Fruit fly (Drosophila melanogaster): ENCODE results near the gene Hk.

Hk gene

dm6 chrX:10184355-10185058 is 78.8 kb downstream of the Hk start (continued):
- TF ChIP-seq CG8359 (GFP tag; optimal IDR thresholded peaks at IDR 0.05; ENCODE audit: borderline replicate concordance) (no peak), H2.0 (GFP tag; IDR thresholded peaks at IDR 0.05) (peak; percentile 40; the same call in 1 of the 2 replicates), HLHmδ (GFP tag; optimal IDR thresholded peaks at IDR 0.05) (no peak), Chrac-16 (GFP tag; optimal IDR thresholded peaks at IDR 0.05) (no peak), Jarid2 (GFP tag; optimal IDR thresholded peaks at IDR 0.05) (no peak), Taf1 (GFP tag; IDR thresholded peaks at IDR 0.05) (peak; percentile 79), al (GFP tag; IDR thresholded peaks at IDR 0.05) (peak; percentile 52; the same call in 1 of the 2 replicates), lov (optimal IDR thresholded peaks at IDR 0.05) (no peak), lov (GFP tag; IDR thresholded peaks at IDR 0.05) (no peak), Ada2b (GFP tag; IDR thresholded peaks at IDR 0.05) (peak; percentile 64), CrebB (tag; optimal IDR thresholded peaks at IDR 0.05) (no peak), hkb (optimal IDR thresholded peaks at IDR 0.05) (no peak), hkb (GFP tag; IDR thresholded peaks at IDR 0.05) (peak; percentile 66), CG7963 (GFP tag; IDR thresholded peaks at IDR 0.05; ENCODE audit: partially characterized antibody) (no peak), CG4854 (GFP tag; optimal IDR thresholded peaks at IDR 0.05) (no peak), B-H1 (GFP tag; IDR thresholded peaks at IDR 0.05) (peak; percentile 39; the same call in 1 of the 3 replicates), YL-1 (GFP tag; optimal IDR thresholded peaks at IDR 0.05) (no peak), GATAe (GFP tag; conservative IDR thresholded peaks at IDR 0.05) (no peak), phol (tag; optimal IDR thresholded peaks at IDR 0.05) (no peak), ac (GFP tag; optimal IDR thresholded peaks at IDR 0.05) (no peak), CG9817 (tag; optimal IDR thresholded peaks at IDR 0.05) (peak; percentile 33), CG17612 (GFP tag; IDR thresholded peaks at IDR 0.05) (no peak), mld (GFP tag; IDR thresholded peaks at IDR 0.05; ENCODE audit: partially characterized antibody) (no peak), bigmax (GFP tag; optimal IDR thresholded peaks at IDR 0.05) (no peak), lilli (GFP tag; optimal IDR thresholded peaks at IDR 0.05) (peak; percentile 52), CG12299 (tag; optimal IDR thresholded peaks at IDR 0.05) (no peak), ash1 (GFP tag; optimal IDR thresholded peaks at IDR 0.05) (no peak), wek (GFP tag; optimal IDR thresholded peaks at IDR 0.05) (no peak), Poxn (GFP tag; IDR thresholded peaks at IDR 0.05) (0 out of 2 replicates have a peak, but pooled peaks have one; percentile 12), CG10431 (GFP tag; optimal IDR thresholded peaks at IDR 0.05) (no peak), Xrp1 (GFP tag; IDR thresholded peaks at IDR 0.05) (peak; percentile 59), CG5180 (GFP tag; optimal IDR thresholded peaks at IDR 0.05) (no peak), CG4328 (GFP tag; optimal IDR thresholded peaks at IDR 0.05) (no peak), CG12155 (GFP tag; optimal IDR thresholded peaks at IDR 0.05) (peak; percentile 14), CG14441 (GFP tag; IDR thresholded peaks at IDR 0.05) (peak; percentile 60), NfI (GFP tag; optimal IDR thresholded peaks at IDR 0.05) (peak; percentile 37), yki (optimal IDR thresholded peaks at IDR 0.05) (no peak), Oli (tag; optimal IDR thresholded peaks at IDR 0.05) (peak; percentile 6), Optix (GFP tag; IDR thresholded peaks at IDR 0.05) (peak; percentile 59; the same call in 2 of the 3 replicates), Gug (GFP tag; IDR thresholded peaks at IDR 0.05) (peak; percentile 52; the same call in 1 of the 4 replicates), PHDP (tag; optimal IDR thresholded peaks at IDR 0.05) (no peak), br (optimal IDR thresholded peaks at IDR 0.05) (no peak), pnt (GFP tag; optimal IDR thresholded peaks at IDR 0.05) (peak; percentile 40), CG5953 (GFP tag; IDR thresholded peaks at IDR 0.05) (no peak), Tbp (GFP tag; optimal IDR thresholded peaks at IDR 0.05) (no peak), tio (GFP tag; optimal IDR thresholded peaks at IDR 0.05) (no peak), CG3407 (GFP tag; optimal IDR thresholded peaks at IDR 0.05) (no peak), Xbp1 (GFP tag; optimal IDR thresholded peaks at IDR 0.05) (peak; percentile 10), bsh (GFP tag; optimal IDR thresholded peaks at IDR 0.05) (no peak), CG9876 (GFP tag; optimal IDR thresholded peaks at IDR 0.05) (no peak), Spps (tag; optimal IDR thresholded peaks at IDR 0.05) (no peak)

Measured in whole organism, embryonic.